Fruit fly (Drosophila melanogaster): ENCODE results near the gene Nepl5.
A peak's percentile ranks its signal among the peaks of the same experiment; 100 is the strongest.

The Nepl5 gene

DNA sequence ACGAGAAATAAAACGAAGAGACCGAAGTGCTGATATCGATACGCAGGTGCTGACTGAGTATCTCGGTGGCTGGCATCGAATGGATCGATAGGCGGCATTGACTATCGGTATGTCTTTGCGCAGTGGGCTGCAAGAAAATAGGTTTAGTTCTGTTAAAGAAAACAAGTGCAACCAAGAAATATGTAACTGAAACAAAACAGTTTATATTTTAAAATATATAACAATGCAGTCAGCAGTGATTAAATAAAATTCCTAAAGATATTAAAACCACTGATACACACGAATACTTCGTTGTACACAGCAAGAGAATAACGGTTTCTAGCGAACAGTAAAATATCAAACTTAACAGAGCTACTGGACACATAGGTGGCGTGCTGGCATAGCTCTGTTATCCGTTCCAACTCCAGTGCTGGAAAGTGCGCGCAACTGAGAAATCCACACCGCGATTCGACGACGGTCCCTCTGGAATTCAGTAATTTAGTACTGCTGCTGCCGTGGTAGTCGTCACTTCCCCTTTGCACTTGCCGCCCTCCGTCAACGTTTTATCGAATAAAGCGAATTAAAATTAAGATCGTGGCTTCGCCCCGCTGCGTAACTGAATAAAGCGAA, 42.6 kb upstream of the Nepl5 start, which contains the start of the genes Pez and Cpr (continued):
- peak; percentile 44 for TF ChIP-seq Xbp1 (GFP tag; optimal IDR thresholded peaks at IDR 0.05)
- TF ChIP-seq CG11723 (GFP tag; optimal IDR thresholded peaks at IDR 0.05) = no peak
- TF ChIP-seq MBD-R2 (GFP tag; IDR thresholded peaks at IDR 0.05) = peak; percentile 35; the same call in 1 of the 2 replicates
- peak; percentile 81 for TF ChIP-seq CG13287 (GFP tag; IDR thresholded peaks at IDR 0.05; ENCODE audit: partially characterized antibody)
- TF ChIP-seq CG14965 (GFP tag; optimal IDR thresholded peaks at IDR 0.05; ENCODE audit: borderline replicate concordance) = no peak
- TF ChIP-seq CG13775 (GFP tag; optimal IDR thresholded peaks at IDR 0.05) = no peak
- peak; percentile 88 for TF ChIP-seq Dll (GFP tag; IDR thresholded peaks at IDR 0.05; ENCODE audit: partially characterized antibody)
- no peak for TF ChIP-seq ac (GFP tag; optimal IDR thresholded peaks at IDR 0.05)
- TF ChIP-seq ttk (GFP tag; IDR thresholded peaks at IDR 0.05) = no peak
- peak; percentile 46 for TF ChIP-seq Bteb2 (GFP tag; optimal IDR thresholded peaks at IDR 0.05)
- no peak for TF ChIP-seq CG9215 (GFP tag; IDR thresholded peaks at IDR 0.05)
- peak; percentile 49 for TF ChIP-seq sd (tag; optimal IDR thresholded peaks at IDR 0.05)
- peak; percentile 15 for TF ChIP-seq trh (GFP tag; optimal IDR thresholded peaks at IDR 0.05)
- peak; percentile 27; the same call in 1 of the 2 replicates for TF ChIP-seq ara (GFP tag; IDR thresholded peaks at IDR 0.05)
- TF ChIP-seq bigmax (GFP tag; optimal IDR thresholded peaks at IDR 0.05) = peak; percentile 5
- no peak for TF ChIP-seq sim (GFP tag; IDR thresholded peaks at IDR 0.05)
- no peak for TF ChIP-seq twi (tag; optimal IDR thresholded peaks at IDR 0.05)
- no peak for TF ChIP-seq GATAe (GFP tag; conservative IDR thresholded peaks at IDR 0.05)
- peak; percentile 46 for TF ChIP-seq Dp (GFP tag; optimal IDR thresholded peaks at IDR 0.05)
- peak; percentile 59 for TF ChIP-seq ato (GFP tag; IDR thresholded peaks at IDR 0.05; ENCODE audit: partially characterized antibody)
- no peak for TF ChIP-seq CG31365 (tag; optimal IDR thresholded peaks at IDR 0.05)
- TF ChIP-seq her (GFP tag; optimal IDR thresholded peaks at IDR 0.05) = peak; percentile 60
- TF ChIP-seq CG30020 (tag; optimal IDR thresholded peaks at IDR 0.05) = no peak
- TF ChIP-seq lmd (GFP tag; IDR thresholded peaks at IDR 0.05) = peak; percentile 6; the same call in 1 of the 2 replicates
- TF ChIP-seq sob (GFP tag; IDR thresholded peaks at IDR 0.05) = peak; percentile 71
- TF ChIP-seq CG8359 (GFP tag; optimal IDR thresholded peaks at IDR 0.05; ENCODE audit: borderline replicate concordance) = no peak
- no peak for TF ChIP-seq corto (GFP tag; optimal IDR thresholded peaks at IDR 0.05)
- peak; percentile 97 for TF ChIP-seq Med (GFP tag)
- peak; percentile 33 for TF ChIP-seq unpg (GFP tag; optimal IDR thresholded peaks at IDR 0.05)
- peak; percentile 19 for TF ChIP-seq CG14710 (tag; optimal IDR thresholded peaks at IDR 0.05)
- TF ChIP-seq ci (GFP tag; IDR thresholded peaks at IDR 0.05) = peak; percentile 81
- no peak for TF ChIP-seq Atf6 (GFP tag; IDR thresholded peaks at IDR 0.05)
- TF ChIP-seq seq (GFP tag; IDR thresholded peaks at IDR 0.05) = no peak
- peak; percentile 50 for TF ChIP-seq mirr (GFP tag; optimal IDR thresholded peaks at IDR 0.05)
- no peak for TF ChIP-seq grn (GFP tag; optimal IDR thresholded peaks at IDR 0.05)
- peak; percentile 31 for TF ChIP-seq Hsf (GFP tag; optimal IDR thresholded peaks at IDR 0.05)
- TF ChIP-seq MTF-1 (GFP tag; optimal IDR thresholded peaks at IDR 0.05; ENCODE audit: borderline replicate concordance) = peak; percentile 64
- no peak for TF ChIP-seq CG10565 (GFP tag; optimal IDR thresholded peaks at IDR 0.05)
- no peak; the same call in 1 of the 2 replicates for TF ChIP-seq CG10959 (GFP tag; IDR thresholded peaks at IDR 0.05)
- peak; percentile 1 for TF ChIP-seq pfk (GFP tag; optimal IDR thresholded peaks at IDR 0.05)
- TF ChIP-seq Blimp-1 (GFP tag; optimal IDR thresholded peaks at IDR 0.05) = no peak
- no peak for TF ChIP-seq CG7357 (GFP tag; IDR thresholded peaks at IDR 0.05)
- peak; percentile 15 for TF ChIP-seq fu2 (GFP tag; optimal IDR thresholded peaks at IDR 0.05)
- TF ChIP-seq nerfin-2 (GFP tag; IDR thresholded peaks at IDR 0.05; ENCODE audit: partially characterized antibody) = peak; percentile 80
- peak; percentile 24 for TF ChIP-seq CG18599 (GFP tag; optimal IDR thresholded peaks at IDR 0.05)
- TF ChIP-seq CG10274 (GFP tag; optimal IDR thresholded peaks at IDR 0.05) = no peak
- peak; percentile 13 for TF ChIP-seq CG4282 (GFP tag; optimal IDR thresholded peaks at IDR 0.05)
- no peak for TF ChIP-seq Aef1 (GFP tag; IDR thresholded peaks at IDR 0.05)
- TF ChIP-seq CG16863 (GFP tag; optimal IDR thresholded peaks at IDR 0.05) = peak; percentile 67

Measured in whole organism, embryonic.